Worm (Caenorhabditis elegans) whole organism, L3 larva: Measurements from ENCODE around the gene hars-1.

ENCODE experiments used
- R02D3.7 ChIP-seq: fragments of 150-350 bp; optimal IDR thresholded peaks from 2 replicates; lab custom pipeline; 2014; ENCODE audit warnings: missing biosample characterization, missing genetic modification characterization
- ZK546.5 ChIP-seq: sonication (generic microtip); optimal IDR thresholded peaks from 2 replicates; lab custom pipeline; 2017; ENCODE audit warnings: missing biosample characterization, missing genetic modification characterization
- aly-2 ChIP-seq: fragments of 150-350 bp; optimal IDR thresholded peaks from 2 replicates; lab custom pipeline; 2014; ENCODE audit warnings: missing biosample characterization, missing genetic modification characterization
- ama-1 ChIP-seq: fragments of 150-350 bp; optimal IDR thresholded peaks from 2 replicates; lab custom pipeline; 2018
- ceh-16 ChIP-seq: sonication (generic microtip); optimal IDR thresholded peaks from 2 replicates; lab custom pipeline; 2017; ENCODE audit warnings: missing biosample characterization, missing genetic modification characterization
- ceh-28 ChIP-seq: fragments of 150-350 bp; optimal IDR thresholded peaks from 2 replicates; lab custom pipeline; 2014; ENCODE audit warnings: missing biosample characterization, missing genetic modification reagents, missing genetic modification characterization
- ceh-82 ChIP-seq: fragments of 150-350 bp; optimal IDR thresholded peaks from 2 replicates; lab custom pipeline; 2014; ENCODE audit warnings: missing biosample characterization, missing genetic modification characterization
- ceh-9 ChIP-seq: sonication (generic microtip); optimal IDR thresholded peaks from 2 replicates; lab custom pipeline; 2018; ENCODE audit warnings: missing biosample characterization, missing genetic modification characterization
- egl-27 ChIP-seq: sonication (generic microtip); optimal IDR thresholded peaks from 4 replicates; lab custom pipeline; 2017; ENCODE audit warnings: missing biosample characterization, missing genetic modification reagents, missing genetic modification characterization
- egl-5 ChIP-seq: fragments of 150-350 bp; optimal IDR thresholded peaks from 2 replicates; lab custom pipeline; 2017; ENCODE audit warnings: missing biosample characterization, missing genetic modification reagents, missing genetic modification characterization, inconsistent platforms
- elt-2 ChIP-seq: sonication (generic microtip); optimal IDR thresholded peaks from 2 replicates; lab custom pipeline; 2016; ENCODE audit warnings: missing genetic modification reagents, mild to moderate bottlenecking, missing genetic modification characterization, missing compliant biosample characterization
- elt-3 ChIP-seq, 3 experiments: fragments of 150-350 bp in 1 of 3; sonication (generic microtip) in 2 of 3; optimal IDR thresholded peaks; 2 replicates in 2 of 3; 4 replicates in 1 of 3; lab custom pipeline; 2014 to 2017; ENCODE audit warnings: missing biosample characterization in 3 of 3, missing genetic modification characterization in 3 of 3
- fkh-10 ChIP-seq: sonication (generic microtip); optimal IDR thresholded peaks from 2 replicates; lab custom pipeline; 2017; ENCODE audit warnings: missing biosample characterization, missing genetic modification reagents, missing genetic modification characterization
- fkh-2 ChIP-seq: fragments of 150-350 bp; optimal IDR thresholded peaks from 2 replicates; lab custom pipeline; 2014; ENCODE audit warnings: missing biosample characterization, missing genetic modification reagents, missing genetic modification characterization
- hmg-11 ChIP-seq: sonication (generic microtip); optimal IDR thresholded peaks from 2 replicates; lab custom pipeline; 2016; ENCODE audit warnings: missing genetic modification characterization, missing compliant biosample characterization
- lin-15B ChIP-seq: fragments of 150-350 bp; optimal IDR thresholded peaks from 2 replicates; lab custom pipeline; 2014; ENCODE audit warnings: missing biosample characterization, missing genetic modification characterization
- mml-1 ChIP-seq: fragments of 150-350 bp; sonication (generic microtip); optimal IDR thresholded peaks from 3 replicates; lab custom pipeline; 2014; ENCODE audit warnings: missing biosample characterization, missing genetic modification characterization
- nfya-1 ChIP-seq: sonication (generic microtip); optimal IDR thresholded peaks from 2 replicates; lab custom pipeline; 2017; ENCODE audit warnings: missing genetic modification characterization, mild to moderate bottlenecking, missing compliant biosample characterization, antibody characterized with exemption, moderate library complexity; ENCODE audit not compliant: insufficient read depth
- nhr-11 ChIP-seq: fragments of 150-350 bp; optimal IDR thresholded peaks from 2 replicates; lab custom pipeline; 2014; ENCODE audit warnings: missing biosample characterization, missing genetic modification characterization
- nhr-12 ChIP-seq: fragments of 150-350 bp; optimal IDR thresholded peaks from 2 replicates; lab custom pipeline; 2014; ENCODE audit warnings: missing biosample characterization, missing genetic modification characterization
- nhr-23 ChIP-seq: fragments of 150-350 bp; optimal IDR thresholded peaks from 2 replicates; lab custom pipeline; 2014; ENCODE audit warnings: missing biosample characterization, missing genetic modification reagents, missing genetic modification characterization
- nhr-237 ChIP-seq: fragments of 150-350 bp; optimal IDR thresholded peaks from 2 replicates; lab custom pipeline; 2014; ENCODE audit warnings: missing biosample characterization, missing genetic modification characterization
- nhr-25 ChIP-seq: sonication (generic microtip); optimal IDR thresholded peaks from 2 replicates; lab custom pipeline; 2017; ENCODE audit warnings: missing biosample characterization, missing genetic modification characterization
- nhr-28 ChIP-seq: fragments of 150-350 bp; optimal IDR thresholded peaks from 2 replicates; lab custom pipeline; 2014; ENCODE audit warnings: missing biosample characterization, missing genetic modification characterization
- nhr-43 ChIP-seq: sonication (generic microtip); optimal IDR thresholded peaks from 2 replicates; lab custom pipeline; 2016; ENCODE audit warnings: mild to moderate bottlenecking, missing genetic modification characterization, missing compliant biosample characterization; ENCODE audit not compliant: poor library complexity, severe bottlenecking
- nhr-67 ChIP-seq: fragments of 150-350 bp; optimal IDR thresholded peaks from 2 replicates; lab custom pipeline; 2014; ENCODE audit warnings: missing biosample characterization, missing genetic modification characterization
- nhr-76 ChIP-seq: fragments of 150-350 bp; sonication (generic microtip); optimal IDR thresholded peaks from 5 replicates; lab custom pipeline; 2014; ENCODE audit warnings: missing biosample characterization, missing genetic modification characterization
- pha-4 ChIP-seq: fragments of 150-350 bp; optimal IDR thresholded peaks from 2 replicates; lab custom pipeline; 2014; ENCODE audit warnings: missing biosample characterization, missing genetic modification reagents, missing genetic modification characterization
- pqm-1 ChIP-seq: fragments of 150-350 bp; optimal IDR thresholded peaks from 2 replicates; lab custom pipeline; 2017; ENCODE audit warnings: missing biosample characterization, missing genetic modification characterization, inconsistent platforms
- sea-2 ChIP-seq: fragments of 150-350 bp; sonication (generic microtip); optimal IDR thresholded peaks from 4 replicates; lab custom pipeline; 2014; ENCODE audit warnings: missing biosample characterization, missing genetic modification reagents, missing genetic modification characterization
- snpc-4 ChIP-seq: fragments of 150-350 bp; optimal IDR thresholded peaks from 2 replicates; lab custom pipeline; 2014; ENCODE audit warnings: missing biosample characterization, missing genetic modification characterization
- tbx-2 ChIP-seq: sonication (generic microtip); optimal IDR thresholded peaks from 2 replicates; lab custom pipeline; 2016; ENCODE audit warnings: mild to moderate bottlenecking, missing genetic modification characterization, missing compliant biosample characterization
- unc-39 ChIP-seq: sonication (generic microtip); optimal IDR thresholded peaks from 4 replicates; lab custom pipeline; 2017; ENCODE audit warnings: missing biosample characterization, missing genetic modification characterization
- zag-1 ChIP-seq: fragments of 150-350 bp; optimal IDR thresholded peaks from 2 replicates; lab custom pipeline; 2014; ENCODE audit warnings: missing biosample characterization, missing genetic modification characterization
- ztf-11 ChIP-seq: fragments of 150-350 bp; optimal IDR thresholded peaks from 2 replicates; lab custom pipeline; 2014; ENCODE audit warnings: missing biosample characterization, missing genetic modification characterization
- ztf-4 ChIP-seq: fragments of 150-350 bp; optimal IDR thresholded peaks from 2 replicates; lab custom pipeline; 2014; ENCODE audit warnings: missing biosample characterization, missing genetic modification characterization

Gene hars-1

DNA sequence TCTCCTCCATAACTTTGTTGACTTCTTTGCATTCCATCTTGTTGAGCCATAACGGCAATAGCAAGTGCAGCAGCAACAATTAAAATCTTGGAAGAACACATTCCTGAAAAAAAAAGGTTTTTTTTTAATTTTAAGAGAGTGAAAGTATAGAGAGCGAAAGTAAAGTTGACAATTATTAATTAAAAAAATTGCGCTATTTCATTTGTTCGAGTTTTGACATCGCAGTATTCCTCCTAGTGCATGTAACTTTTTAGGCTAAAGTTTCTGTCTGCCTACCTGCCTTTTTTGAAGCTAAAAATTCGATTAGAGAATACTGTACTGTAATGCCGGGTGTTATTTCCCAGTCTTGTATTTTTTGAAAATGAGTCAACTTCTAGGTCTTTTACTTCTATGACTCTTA lies 33.2 kb downstream of the hars-1 start, which contains the start of gene srlf-12:
TSS of gene srlf-12 (minus strand) at position 101 of the 400 bp plus-strand sequence.
- TF ChIP-seq ceh-9 (tag; lab: Kevin White, UChicago) (no peak), hmg-11 (tag; lab: Kevin White, UChicago) (no peak), ztf-4 (tag; lab: Kevin White, UChicago) (no peak), ztf-11 (tag; lab: Kevin White, UChicago) (no peak), unc-39 (tag; lab: Kevin White, UChicago) (no peak), R02D3.7 (tag; lab: Kevin White, UChicago) (no peak), ceh-28 (tag; lab: Kevin White, UChicago) (no peak), ceh-16 (tag; lab: Kevin White, UChicago) (no peak), aly-2 (no peak), elt-3 (tag; optimal IDR thresholded peaks at IDR 0.05; lab: Kevin White, UChicago) (no peak), tbx-2 (tag; lab: Kevin White, UChicago) (no peak), mml-1 (tag; lab: Kevin White, UChicago) (no peak), nhr-43 (tag; lab: Kevin White, UChicago) (no peak)

DNA sequence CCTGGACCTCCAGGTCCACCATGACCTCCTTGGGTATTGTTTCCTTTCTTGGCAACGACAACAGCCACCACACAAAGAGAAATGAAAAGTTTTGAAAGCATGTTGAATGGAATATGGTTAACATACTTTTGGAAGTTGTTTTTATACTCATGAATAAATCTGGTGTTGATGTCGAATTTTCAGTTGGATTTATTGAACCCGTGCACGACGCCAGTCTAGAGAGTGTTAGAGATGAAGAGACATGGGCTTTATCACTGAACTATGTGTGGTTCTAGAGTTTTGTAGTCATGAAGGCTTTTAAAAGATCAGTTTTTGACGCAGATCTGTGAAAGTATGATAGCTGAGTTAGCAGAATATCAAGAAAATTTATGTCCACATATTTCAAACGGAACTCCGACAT lies 35.5 kb downstream of the hars-1 start, which contains the start of gene srlf-14:
TSS of gene srlf-14 (minus strand) at position 101 of the 400 bp plus-strand sequence.
- TF ChIP-seq ztf-11 (tag; lab: Kevin White, UChicago), result no peak
- no peak for TF ChIP-seq nhr-11 (tag; lab: Kevin White, UChicago)
- no peak for TF ChIP-seq aly-2
- no peak for TF ChIP-seq nhr-43 (tag; lab: Kevin White, UChicago)
- TF ChIP-seq ama-1 (lab: Kevin White, UChicago), result no peak
- TF ChIP-seq ceh-9 (tag; lab: Kevin White, UChicago), result no peak
- no peak for TF ChIP-seq pha-4
- TF ChIP-seq nhr-23, result no peak
- no peak for TF ChIP-seq elt-2 (tag; lab: Kevin White, UChicago)
- TF ChIP-seq tbx-2 (tag; lab: Kevin White, UChicago), result no peak
- TF ChIP-seq elt-3 (tag; optimal IDR thresholded peaks at IDR 0.05; lab: Kevin White, UChicago), result no peak
- no peak for TF ChIP-seq zag-1 (tag; lab: Kevin White, UChicago)
- TF ChIP-seq nfya-1 (tag; lab: Kevin White, UChicago), result no peak
- TF ChIP-seq mml-1 (tag; lab: Kevin White, UChicago), result no peak
- TF ChIP-seq, all 47 proteins: peak for 0

ce11 chrIV:10896512-10896911 lies 37.8 kb downstream of the hars-1 start, which contains the start of gene srlf-13:
TSS of gene srlf-13 (minus strand) at chrIV:10896612.
- TF ChIP-seq sea-2 (GFP tag; lab: Kevin White, UChicago) (no peak), nfya-1 (tag; lab: Kevin White, UChicago) (no peak), R02D3.7 (tag; lab: Kevin White, UChicago) (no peak), nhr-11 (tag; lab: Kevin White, UChicago) (no peak), nhr-67 (tag; lab: Kevin White, UChicago) (no peak), hmg-11 (tag; lab: Kevin White, UChicago) (no peak), ztf-4 (tag; lab: Kevin White, UChicago) (no peak), nhr-76 (no peak), nhr-12 (tag; lab: Kevin White, UChicago) (no peak), nhr-25 (no peak), elt-3 (tag; optimal IDR thresholded peaks at IDR 0.05; lab: Kevin White, UChicago) (no peak), zag-1 (tag; lab: Kevin White, UChicago) (no peak), mml-1 (tag; lab: Kevin White, UChicago) (no peak), lin-15B (tag; lab: Kevin White, UChicago) (no peak), fkh-10 (GFP tag; lab: Kevin White, UChicago) (no peak), nhr-28 (no peak)
- TF ChIP-seq, all 47 proteins: peak for 0

ce11 chrIV:10898160-10898559 lies 39.4 kb downstream of the hars-1 start:
- no peak for TF ChIP-seq mml-1 (tag; lab: Kevin White, UChicago)
- TF ChIP-seq fkh-2, result no peak
- TF ChIP-seq egl-5 (tag; lab: Kevin White, UChicago), result no peak
- no peak for TF ChIP-seq hmg-11 (tag; lab: Kevin White, UChicago)
- no peak for TF ChIP-seq nhr-11 (tag; lab: Kevin White, UChicago)
- no peak for TF ChIP-seq nhr-67 (tag; lab: Kevin White, UChicago)
- TF ChIP-seq R02D3.7 (tag; lab: Kevin White, UChicago), result no peak

- TF ChIP-seq aly-2 (no peak), pqm-1 (tag; lab: Kevin White, UChicago) (no peak), nhr-237 (no peak), fkh-10 (GFP tag; lab: Kevin White, UChicago) (no peak), ceh-82 (tag; lab: Kevin White, UChicago) (no peak), hmg-11 (tag; lab: Kevin White, UChicago) (no peak), egl-27 (tag; lab: Kevin White, UChicago) (no peak), ceh-28 (tag; lab: Kevin White, UChicago) (no peak), ZK546.5 (no peak), snpc-4 (tag; lab: Kevin White, UChicago) (no peak)
Observed at ce11 chrIV:10899091-10899490, 40.3 kb downstream of the hars-1 start, which contains the start of the genes F13E9.9 and F13E9.19. TSS of gene F13E9.9 (minus strand) at chrIV:10899191. TSS of gene F13E9.19 (plus strand) at chrIV:10899406.
